Fruit fly (Drosophila melanogaster): ENCODE measurements around the gene RecQ4.

RecQ4 gene

dm6 chr3L:8127712-8128210, 48.0 kb downstream of the RecQ4 start, which contains the start of the genes Cds and Uba2 (continued):
- TF ChIP-seq unc-4 (GFP tag; IDR thresholded peaks at IDR 0.05; ENCODE audit: partially characterized antibody) (0 out of 2 replicates have a peak, but pooled peaks have one; percentile 29), CG1832 (GFP tag; optimal IDR thresholded peaks at IDR 0.05) (no peak), al (GFP tag; IDR thresholded peaks at IDR 0.05) (peak; percentile 94), CG10959 (GFP tag; IDR thresholded peaks at IDR 0.05) (peak; percentile 77), Dip3 (GFP tag; optimal IDR thresholded peaks at IDR 0.05) (peak; percentile 73), Kr (GFP tag; optimal IDR thresholded peaks at IDR 0.05) (no peak), Nf-YC (tag; optimal IDR thresholded peaks at IDR 0.05) (peak; percentile 88), CG42726 (GFP tag; IDR thresholded peaks at IDR 0.05; ENCODE audit: partially characterized antibody) (no peak), pita (GFP tag; optimal IDR thresholded peaks at IDR 0.05) (no peak), vnd (GFP tag; IDR thresholded peaks at IDR 0.05; ENCODE audit: partially characterized antibody) (no peak), CG15696 (tag; optimal IDR thresholded peaks at IDR 0.05) (peak; percentile 93), Deaf1 (tag; optimal IDR thresholded peaks at IDR 0.05) (no peak), disco-r (GFP tag; optimal IDR thresholded peaks at IDR 0.05) (peak; percentile 23), MBD-R2 (GFP tag; IDR thresholded peaks at IDR 0.05) (peak; percentile 97), grn (GFP tag; optimal IDR thresholded peaks at IDR 0.05) (no peak), da (GFP tag; optimal IDR thresholded peaks at IDR 0.05) (no peak), CG8290 (GFP tag; optimal IDR thresholded peaks at IDR 0.05) (peak; percentile 82), CG8290 (tag; optimal IDR thresholded peaks at IDR 0.05) (peak; percentile 61 to 83), Chrac-16 (GFP tag; optimal IDR thresholded peaks at IDR 0.05) (peak; percentile 93)

dm6 chr3L:8124481-8125359, 51.1 kb downstream of the RecQ4 start, which contains the start of the genes CG7550 and mRpL36:
TSS of gene CG7550 (minus strand) at chr3L:8124531.
TSS of gene mRpL36 (minus strand) at chr3L:8125132.
- TF ChIP-seq amos (GFP tag; IDR thresholded peaks at IDR 0.05; ENCODE audit: partially characterized antibody) = 0 out of 2 replicates have a peak, but pooled peaks have one; percentile 6
- TF ChIP-seq crp (GFP tag; optimal IDR thresholded peaks at IDR 0.05) = peak in 1 of 2 experiments; percentile 67
- peak; percentile 68 for TF ChIP-seq Dref (GFP tag; IDR thresholded peaks at IDR 0.05)
- no peak for TF ChIP-seq ssp (GFP tag; IDR thresholded peaks at IDR 0.05)
- TF ChIP-seq stwl (tag; optimal IDR thresholded peaks at IDR 0.05) = peak; percentile 20
- no peak for TF ChIP-seq Hmr (GFP tag; optimal IDR thresholded peaks at IDR 0.05)
- TF ChIP-seq prd (optimal IDR thresholded peaks at IDR 0.05) = no peak
- 0 out of 3 replicates have a peak, but pooled peaks have one; percentile 16 for TF ChIP-seq prd (GFP tag; IDR thresholded peaks at IDR 0.05)
- TF ChIP-seq CG15514 (GFP tag; optimal IDR thresholded peaks at IDR 0.05) = peak; percentile 26
- peak; percentile 48; the same call in 1 of the 2 replicates for TF ChIP-seq MBD-R2 (GFP tag; IDR thresholded peaks at IDR 0.05)
- no peak for TF ChIP-seq wor (GFP tag; IDR thresholded peaks at IDR 0.05)
- peak; percentile 1 for TF ChIP-seq slp2 (GFP tag; optimal IDR thresholded peaks at IDR 0.05)
- no peak for TF ChIP-seq CG6854 (GFP tag; optimal IDR thresholded peaks at IDR 0.05)
- TF ChIP-seq Dp (GFP tag; optimal IDR thresholded peaks at IDR 0.05) = peak; percentile 47
- peak in 1 of 2 experiments; percentile 13 for TF ChIP-seq Hr51 (GFP tag; optimal IDR thresholded peaks at IDR 0.05)
- TF ChIP-seq Ravus (GFP tag; IDR thresholded peaks at IDR 0.05) = no peak
- TF ChIP-seq oc (tag; optimal IDR thresholded peaks at IDR 0.05) = no peak
- TF ChIP-seq Drgx (GFP tag; IDR thresholded peaks at IDR 0.05) = no peak
- TF ChIP-seq Xbp1 (GFP tag; optimal IDR thresholded peaks at IDR 0.05) = no peak
- TF ChIP-seq slbo (GFP tag; IDR thresholded peaks at IDR 0.05) = 0 out of 2 replicates have a peak, but pooled peaks have one; percentile 41
- no peak for TF ChIP-seq Lpt (GFP tag; optimal IDR thresholded peaks at IDR 0.05)
- TF ChIP-seq row (GFP tag; IDR thresholded peaks at IDR 0.05) = 0 out of 3 replicates have a peak, but pooled peaks have one; percentile 10
- peak; percentile 55; the same call in 1 of the 2 replicates for TF ChIP-seq E2f2 (GFP tag; IDR thresholded peaks at IDR 0.05)
- TF ChIP-seq sima (GFP tag; optimal IDR thresholded peaks at IDR 0.05) = no peak
- TF ChIP-seq HLH4C (GFP tag; IDR thresholded peaks at IDR 0.05; ENCODE audit: partially characterized antibody) = 0 out of 3 replicates have a peak, but pooled peaks have one; percentile 26
- no peak for TF ChIP-seq Hr3 (GFP tag; optimal IDR thresholded peaks at IDR 0.05)
- peak; percentile 67 for TF ChIP-seq CG10267 (tag; optimal IDR thresholded peaks at IDR 0.05)
- no peak for TF ChIP-seq CG11560 (tag; IDR thresholded peaks at IDR 0.05)
- peak in 1 of 2 experiments; percentile 91 for TF ChIP-seq Pdp1 (GFP tag; optimal IDR thresholded peaks at IDR 0.05)
